Worm (Caenorhabditis elegans): Measurements from ENCODE around the gene ufbp-1.

ufbp-1 gene

DNA sequence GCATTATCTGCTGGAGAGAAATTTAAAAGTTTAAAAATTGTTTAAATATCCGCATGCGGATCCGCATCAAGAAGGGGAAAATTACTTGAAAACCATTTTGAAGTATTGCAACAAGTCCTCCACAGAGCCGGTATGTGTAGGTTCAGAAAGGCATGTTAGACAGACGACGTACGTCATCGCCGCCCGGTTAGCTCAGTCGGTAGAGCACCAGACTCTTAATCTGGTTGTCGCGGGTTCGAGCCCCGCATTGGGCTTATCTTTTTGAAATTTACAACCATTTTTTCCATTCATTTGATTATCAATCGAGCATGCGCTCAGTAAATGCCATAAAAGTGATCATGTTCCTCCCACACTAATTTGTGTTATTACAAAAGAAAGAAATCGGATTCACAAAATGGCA lies 29.9 kb upstream of the ufbp-1 start (continued):
- TF ChIP-seq nfyb-1 (GFP tag; IDR thresholded peaks at IDR 0.05) (no peak), him-1 (tag; optimal IDR thresholded peaks at IDR 0.05) (peak; percentile 82), hsf-1 (GFP tag; IDR thresholded peaks at IDR 0.05) (peak; percentile 56; the same call in 1 of the 2 replicates), Y95B8A.8 (GFP tag; IDR thresholded peaks at IDR 0.05) (no peak), hmg-20 (GFP tag; IDR thresholded peaks at IDR 0.05) (no peak), K12H6.12 (tag; optimal IDR thresholded peaks at IDR 0.05) (no peak), snpc-3.4 (tag; optimal IDR thresholded peaks at IDR 0.05) (no peak), hlh-26 (GFP tag; conservative IDR thresholded peaks at IDR 0.05) (no peak), ceh-40 (GFP tag; IDR thresholded peaks at IDR 0.05) (peak; percentile 60; the same call in 1 of the 2 replicates), unc-62 (GFP tag; optimal IDR thresholded peaks at IDR 0.05) (no peak), sea-2 (GFP tag; IDR thresholded peaks at IDR 0.05) (no peak), let-526 (GFP tag; IDR thresholded peaks at IDR 0.05) (no peak), rec-8 (tag; optimal IDR thresholded peaks at IDR 0.05) (peak in 1 of 2 experiments; percentile 25), lsy-27 (tag; optimal IDR thresholded peaks at IDR 0.05; ENCODE audit: borderline replicate concordance, insufficient read depth) (no peak), athp-1 (tag; optimal IDR thresholded peaks at IDR 0.05) (no peak), nfya-1 (tag; optimal IDR thresholded peaks at IDR 0.05; ENCODE audit: borderline replicate concordance, insufficient read depth) (no peak), repo-1 (tag; optimal IDR thresholded peaks at IDR 0.05) (no peak), C06A6.2 (GFP tag; conservative IDR thresholded peaks at IDR 0.05) (no peak), Y53G8AR.9 (GFP tag; conservative IDR thresholded peaks at IDR 0.05) (no peak), egl-44 (GFP tag; IDR thresholded peaks at IDR 0.05) (no peak), madf-6 (GFP tag; IDR thresholded peaks at IDR 0.05) (peak; percentile 61; the same call in 1 of the 2 replicates), F39B2.1 (GFP tag; IDR thresholded peaks at IDR 0.05) (no peak), somi-1 (GFP tag; optimal IDR thresholded peaks at IDR 0.05) (no peak), nhr-179 (tag; optimal IDR thresholded peaks at IDR 0.05) (no peak), F52B5.7 (tag; optimal IDR thresholded peaks at IDR 0.05) (peak; percentile 15), Y53F4B.3 (GFP tag; IDR thresholded peaks at IDR 0.05) (no peak), mel-28 (tag; optimal IDR thresholded peaks at IDR 0.05; ENCODE audit: borderline replicate concordance) (no peak), ztf-28 (GFP tag; IDR thresholded peaks at IDR 0.05) (0 out of 2 replicates have a peak, but pooled peaks have one; percentile 42), pbrm-1 (GFP tag; IDR thresholded peaks at IDR 0.05) (peak; percentile 41; the same call in 1 of the 2 replicates), madf-8 (GFP tag; conservative IDR thresholded peaks at IDR 0.05) (no peak; the same call in 1 of the 2 replicates), ekl-4 (GFP tag; IDR thresholded peaks at IDR 0.05) (no peak)

- no peak for TF ChIP-seq gei-17 (GFP tag; optimal IDR thresholded peaks at IDR 0.05)
- no peak for TF ChIP-seq tbp1 (GFP tag; optimal IDR thresholded peaks at IDR 0.05)
- no peak for TF ChIP-seq nhr-27 (tag; optimal IDR thresholded peaks at IDR 0.05)
- no peak for TF ChIP-seq atf-7 (tag; optimal IDR thresholded peaks at IDR 0.05)
- TF ChIP-seq hsf-1 (GFP tag; IDR thresholded peaks at IDR 0.05), result no peak
- TF ChIP-seq F37B4.10 (GFP tag; IDR thresholded peaks at IDR 0.05), result no peak
- no peak for TF ChIP-seq aptf-3 (GFP tag; IDR thresholded peaks at IDR 0.05)
- no peak for TF ChIP-seq let-526 (GFP tag; IDR thresholded peaks at IDR 0.05)
- no peak for TF ChIP-seq madf-10 (tag; optimal IDR thresholded peaks at IDR 0.05)
- no peak for TF ChIP-seq bed-2 (GFP tag; IDR thresholded peaks at IDR 0.05)
- TF ChIP-seq aptf-2 (GFP tag; conservative IDR thresholded peaks at IDR 0.05), result no peak
- TF ChIP-seq him-1 (tag; optimal IDR thresholded peaks at IDR 0.05), result no peak
- TF ChIP-seq tlf-1 (GFP tag; optimal IDR thresholded peaks at IDR 0.05), result no peak
Observed at ce11 chrIII:8467520-8467919, 24.1 kb upstream of the ufbp-1 start.
